Fruit fly (Drosophila melanogaster) whole organism, embryonic: Measurements from ENCODE around the gene tai.

ENCODE experiments used
- B-H1 ChIP-seq: fragments of 200-800 bp; sonication (Bioruptor generic); IDR thresholded peaks from 3 replicates; pipeline ENCODE4 v1.3.6; 2022; ENCODE audit warnings: missing biosample characterization, missing genetic modification characterization
- Bgb ChIP-seq: fragments of 200-800 bp; sonication (Bioruptor generic); IDR thresholded peaks from 2 replicates; pipeline ENCODE4 v1.3.6; 2022; ENCODE audit warnings: missing biosample characterization, missing genetic modification characterization; ENCODE audit not compliant: partially characterized antibody
- CG1024 ChIP-seq: fragments of 200-800 bp; sonication (Bioruptor generic); IDR thresholded peaks from 2 replicates; pipeline ENCODE4 v1.3.6; 2022; ENCODE audit warnings: missing biosample characterization, missing genetic modification characterization
- CG10979 ChIP-seq: fragments of 200-800 bp; sonication (Bioruptor generic); optimal IDR thresholded peaks from 2 replicates; lab custom pipeline; 2018; ENCODE audit warnings: missing biosample characterization, mild to moderate bottlenecking, missing genetic modification characterization, moderate library complexity
- CG11247 ChIP-seq: fragments of 200-800 bp; sonication (Bioruptor generic); IDR thresholded peaks from 2 replicates; pipeline ENCODE4 v1.3.6; 2022; ENCODE audit warnings: missing biosample characterization, missing genetic modification characterization
- CG14965 ChIP-seq: fragments of 200-800 bp; sonication (Bioruptor generic); optimal IDR thresholded peaks from 2 replicates; lab custom pipeline; 2016; ENCODE audit warnings: missing biosample characterization, missing genetic modification characterization, borderline replicate concordance
- CG15073 ChIP-seq: fragments of 200-800 bp; sonication (Bioruptor generic); optimal IDR thresholded peaks from 2 replicates; lab custom pipeline; 2016; ENCODE audit warnings: missing biosample characterization, missing genetic modification characterization
- CG16779 ChIP-seq: fragments of 200-800 bp; sonication (Bioruptor generic); IDR thresholded peaks from 2 replicates; pipeline ENCODE4 v1.3.6; 2022; ENCODE audit warnings: missing biosample characterization, missing genetic modification characterization
- CG18619 ChIP-seq: fragments of 200-800 bp; sonication (Bioruptor generic); optimal IDR thresholded peaks from 3 replicates; lab custom pipeline; 2017; ENCODE audit warnings: missing biosample characterization, mild to moderate bottlenecking, missing genetic modification characterization
- CG3847 ChIP-seq: fragments of 200-800 bp; sonication (Bioruptor generic); IDR thresholded peaks from 2 replicates; pipeline ENCODE4 v1.3.6; 2022; ENCODE audit warnings: missing biosample characterization, missing genetic modification characterization
- CG3995 ChIP-seq: fragments of 200-800 bp; sonication (Bioruptor generic); optimal IDR thresholded peaks from 3 replicates; lab custom pipeline; 2016; ENCODE audit warnings: missing biosample characterization, missing genetic modification characterization
- CG4360 ChIP-seq: fragments of 200-800 bp; sonication (Bioruptor generic); IDR thresholded peaks from 2 replicates; pipeline ENCODE4 v1.3.6; 2022; ENCODE audit warnings: missing biosample characterization, missing genetic modification characterization
- CG4820 ChIP-seq: fragments of 200-800 bp; sonication (Bioruptor generic); optimal IDR thresholded peaks from 3 replicates; lab custom pipeline; 2016; ENCODE audit warnings: missing biosample characterization, missing genetic modification characterization
- CG4854 ChIP-seq: fragments of 200-800 bp; sonication (Bioruptor generic); optimal IDR thresholded peaks from 2 replicates; lab custom pipeline; 2016; ENCODE audit warnings: missing biosample characterization, missing genetic modification characterization, inconsistent platforms
- CG7556 ChIP-seq: fragments of 200-800 bp; sonication (Bioruptor generic); optimal IDR thresholded peaks from 2 replicates; lab custom pipeline; 2017; ENCODE audit warnings: missing biosample characterization, mild to moderate bottlenecking, missing genetic modification characterization
- CG9727 ChIP-seq: fragments of 200-800 bp; sonication (Bioruptor generic); optimal IDR thresholded peaks from 3 replicates; lab custom pipeline; 2017; ENCODE audit warnings: missing biosample characterization, mild to moderate bottlenecking, missing genetic modification characterization
- CG9817 ChIP-seq: fragments of 200-800 bp; sonication (Bioruptor generic); optimal IDR thresholded peaks from 2 replicates; lab custom pipeline; 2018; ENCODE audit warnings: missing biosample characterization, mild to moderate bottlenecking, missing genetic modification characterization, moderate library complexity
- Chrac-16 ChIP-seq: fragments of 200-800 bp; sonication (Bioruptor generic); optimal IDR thresholded peaks from 3 replicates; lab custom pipeline; 2016; ENCODE audit warnings: missing biosample characterization, missing genetic modification characterization
- Dip3 ChIP-seq: fragments of 200-800 bp; sonication (Bioruptor generic); optimal IDR thresholded peaks from 3 replicates; lab custom pipeline; 2016; ENCODE audit warnings: missing biosample characterization, missing genetic modification characterization
- Drgx ChIP-seq: fragments of 200-800 bp; sonication (Bioruptor generic); IDR thresholded peaks from 2 replicates; pipeline ENCODE4 v1.3.6; 2022; ENCODE audit warnings: missing biosample characterization, missing genetic modification characterization
- Fer3 ChIP-seq: fragments of 200-800 bp; sonication (Bioruptor generic); optimal IDR thresholded peaks from 2 replicates; lab custom pipeline; 2018; ENCODE audit warnings: missing biosample characterization, mild to moderate bottlenecking, missing genetic modification characterization, moderate library complexity
- HLH3B ChIP-seq: fragments of 200-800 bp; sonication (Bioruptor generic); IDR thresholded peaks from 2 replicates; pipeline ENCODE4 v1.3.6; 2022; ENCODE audit warnings: missing biosample characterization, missing genetic modification characterization
- Hmr ChIP-seq: fragments of 200-800 bp; sonication (Bioruptor generic); optimal IDR thresholded peaks from 3 replicates; lab custom pipeline; 2017; ENCODE audit warnings: mild to moderate bottlenecking, missing biosample characterization, missing genetic modification reagents, missing genetic modification characterization
- Jarid2 ChIP-seq: fragments of 200-800 bp; sonication (Bioruptor generic); optimal IDR thresholded peaks from 3 replicates; lab custom pipeline; 2017; ENCODE audit warnings: mild to moderate bottlenecking, missing biosample characterization, missing genetic modification reagents, missing genetic modification characterization
- NC2α ChIP-seq: fragments of 200-800 bp; sonication (Bioruptor generic); optimal IDR thresholded peaks from 2 replicates; lab custom pipeline; 2016; ENCODE audit warnings: missing biosample characterization, missing genetic modification characterization
- Oaz ChIP-seq: fragments of 200-800 bp; sonication (Bioruptor generic); IDR thresholded peaks from 2 replicates; pipeline ENCODE4 v1.3.6; 2022; ENCODE audit warnings: missing biosample characterization, missing genetic modification characterization
- Ssrp ChIP-seq: fragments of 200-800 bp; sonication (Bioruptor generic); optimal IDR thresholded peaks from 2 replicates; lab custom pipeline; 2018; ENCODE audit warnings: missing biosample characterization, mild to moderate bottlenecking, missing genetic modification characterization, moderate library complexity
- Taf1 ChIP-seq: fragments of 200-800 bp; sonication (Bioruptor generic); IDR thresholded peaks from 2 replicates; pipeline ENCODE4 v1.3.6; 2022; ENCODE audit warnings: missing biosample characterization, missing genetic modification characterization
- Xbp1 ChIP-seq: fragments of 200-800 bp; sonication (Bioruptor generic); optimal IDR thresholded peaks from 3 replicates; lab custom pipeline; 2016; ENCODE audit warnings: missing biosample characterization, mild to moderate bottlenecking, missing genetic modification characterization
- cato ChIP-seq: fragments of 200-800 bp; sonication (Bioruptor generic); optimal IDR thresholded peaks from 2 replicates; lab custom pipeline; 2016; ENCODE audit warnings: missing biosample characterization, missing genetic modification characterization, borderline replicate concordance
- cg ChIP-seq: fragments of 200-800 bp; sonication (Bioruptor generic); optimal IDR thresholded peaks from 3 replicates; lab custom pipeline; 2019; ENCODE audit warnings: missing biosample characterization, mild to moderate bottlenecking, missing genetic modification characterization, moderate library complexity
- cwo ChIP-seq: fragments of 200-800 bp; sonication (Bioruptor generic); optimal IDR thresholded peaks from 3 replicates; lab custom pipeline; 2017; ENCODE audit warnings: missing biosample characterization, missing genetic modification characterization, mild to moderate bottlenecking, moderate library complexity, missing genetic modification reagents
- disco-r ChIP-seq: fragments of 200-800 bp; sonication (Bioruptor generic); optimal IDR thresholded peaks from 2 replicates; lab custom pipeline; 2016; ENCODE audit warnings: missing biosample characterization, missing genetic modification characterization
- fd96Cb ChIP-seq: fragments of 200-800 bp; sonication (Bioruptor generic); optimal IDR thresholded peaks from 2 replicates; lab custom pipeline; 2018; ENCODE audit warnings: missing biosample characterization, mild to moderate bottlenecking, missing genetic modification characterization, moderate library complexity
- inv ChIP-seq: fragments of 200-800 bp; sonication (Bioruptor generic); IDR thresholded peaks from 2 replicates; pipeline ENCODE4 v1.3.6; 2022; ENCODE audit warnings: missing biosample characterization, missing genetic modification characterization; ENCODE audit not compliant: partially characterized antibody
- nau ChIP-seq: fragments of 200-800 bp; sonication (Bioruptor generic); optimal IDR thresholded peaks from 3 replicates; lab custom pipeline; 2017; ENCODE audit warnings: missing biosample characterization, mild to moderate bottlenecking, missing genetic modification characterization, missing genetic modification reagents
- pan ChIP-seq, 4 experiments: fragments of >200 bp in 3 of 4; fragments of 200-800 bp in 1 of 4; sonication (Bioruptor generic) in 1 of 4; optimal IDR thresholded peaks in 3 of 4; IDR thresholded peaks in 1 of 4; 2 replicates each; pipeline versions ENCODE4 v1.3.6 to Lab custom; 2017 to 2022; ENCODE audit warnings: missing biosample characterization in 2 of 4, missing genetic modification characterization in 2 of 4, mixed read lengths in 1 of 4
- pita ChIP-seq: fragments of 200-800 bp; sonication (Bioruptor generic); optimal IDR thresholded peaks from 2 replicates; lab custom pipeline; 2017; ENCODE audit warnings: missing biosample characterization, mild to moderate bottlenecking, missing genetic modification characterization
- repo ChIP-seq: fragments of 200-800 bp; sonication (Bioruptor generic); optimal IDR thresholded peaks from 2 replicates; lab custom pipeline; 2016; ENCODE audit warnings: missing biosample characterization, missing genetic modification characterization
- row ChIP-seq: fragments of 200-800 bp; sonication (Bioruptor generic); IDR thresholded peaks from 3 replicates; pipeline ENCODE4 v1.3.6; 2022; ENCODE audit warnings: missing biosample characterization, missing genetic modification characterization
- sens ChIP-seq: fragments of 200-800 bp; sonication (Bioruptor generic); peaks from one replicate; lab custom pipeline; 2016; ENCODE audit warnings: missing biosample characterization, missing genetic modification characterization
- sima ChIP-seq: fragments of 200-800 bp; sonication (Bioruptor generic); optimal IDR thresholded peaks from 2 replicates; lab custom pipeline; 2016; ENCODE audit warnings: missing biosample characterization, missing genetic modification characterization
- sisA ChIP-seq: fragments of 200-800 bp; sonication (Bioruptor generic); IDR thresholded peaks from 2 replicates; pipeline ENCODE4 v1.3.6; 2022; ENCODE audit warnings: missing biosample characterization, missing genetic modification characterization
- stwl ChIP-seq: fragments of 200-800 bp; sonication (Bioruptor generic); optimal IDR thresholded peaks from 3 replicates; lab custom pipeline; 2018; ENCODE audit warnings: missing biosample characterization, mild to moderate bottlenecking, missing genetic modification characterization, moderate library complexity
- tap ChIP-seq: fragments of 200-800 bp; optimal IDR thresholded peaks from 3 replicates; lab custom pipeline; 2019; ENCODE audit warnings: missing biosample characterization, mild to moderate bottlenecking, missing genetic modification characterization, moderate library complexity
- vfl ChIP-seq: fragments of 200-800 bp; sonication (Bioruptor generic); optimal IDR thresholded peaks from 2 replicates; lab custom pipeline; 2016; ENCODE audit warnings: missing biosample characterization, missing genetic modification characterization
- wor ChIP-seq: fragments of 200-800 bp; sonication (Bioruptor generic); IDR thresholded peaks from 2 replicates; pipeline ENCODE4 v1.3.6; 2022; ENCODE audit warnings: missing biosample characterization, missing genetic modification characterization
- zen ChIP-seq: fragments of 200-800 bp; sonication (Bioruptor generic); optimal IDR thresholded peaks from 3 replicates; lab custom pipeline; 2018; ENCODE audit warnings: missing biosample characterization, mild to moderate bottlenecking, missing genetic modification characterization, moderate library complexity
- zfh1 ChIP-seq: fragments of 200-800 bp; sonication (Bioruptor generic); IDR thresholded peaks from 3 replicates; pipeline ENCODE4 v1.3.6; 2022; ENCODE audit warnings: missing biosample characterization, missing genetic modification characterization

The tai gene

DNA sequence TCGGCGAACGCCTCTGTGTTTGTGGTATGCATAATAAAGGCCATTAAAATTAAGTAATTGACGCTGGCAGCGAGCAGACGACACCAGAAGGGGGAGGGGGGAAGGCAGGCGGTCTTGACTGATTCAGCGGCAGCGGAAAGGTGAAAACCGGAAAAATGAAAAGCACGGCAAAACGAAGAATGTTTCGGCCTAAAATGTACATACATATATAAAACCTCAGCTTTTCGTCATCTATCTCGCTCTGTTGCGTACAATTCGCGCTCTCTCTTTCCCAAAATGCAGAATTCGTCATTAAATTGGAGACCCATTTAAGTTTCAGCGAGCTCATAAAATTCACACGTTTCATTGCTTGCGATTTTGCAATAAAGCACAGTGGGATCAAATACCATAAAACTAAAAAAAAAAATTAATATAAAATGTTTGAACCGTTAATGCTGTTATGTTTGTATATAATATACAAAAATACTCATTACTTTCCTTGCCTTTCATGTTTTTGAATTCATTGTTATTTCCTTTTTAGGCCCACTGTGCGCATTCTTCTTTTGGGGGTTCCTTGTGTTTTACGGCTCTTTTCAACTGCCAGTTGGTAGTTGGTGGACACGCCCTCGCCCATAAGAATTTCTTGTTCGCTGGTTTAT, 1.6 kb downstream of the tai start (continued):
- TF ChIP-seq inv (no peak), HLH3B (GFP tag; lab: Robert Waterston, UW) (peak; percentile 73; the same call in 1 of the 2 replicates), CG3847 (GFP tag; lab: Robert Waterston, UW) (no peak), CG4854 (GFP tag; lab: Kevin White, UChicago) (peak; percentile 38), CG15073 (GFP tag; lab: Kevin White, UChicago) (no peak), cg (GFP tag; lab: Kevin White, UChicago) (no peak), Taf1 (peak; percentile 46; the same call in 1 of the 2 replicates), zfh1 (peak; percentile 83), pan (optimal IDR thresholded peaks at IDR 0.05; lab: Kevin White, UChicago) (no peak), pan (GFP tag; optimal IDR thresholded peaks at IDR 0.05 in 1 of 2, IDR thresholded peaks at IDR 0.05 in 1 of 2) (peak in 1 of 2 experiments; percentile 85), row (GFP tag; lab: Robert Waterston, UW) (peak; percentile 75), tap (peak; percentile 30), CG4360 (peak; percentile 13; the same call in 1 of the 2 replicates), Dip3 (peak; percentile 30), Fer3 (tag; lab: Kevin White, UChicago) (peak; percentile 67), Oaz (peak; percentile 57; the same call in 1 of the 2 replicates), sens (GFP tag; lab: Kevin White, UChicago) (peak; percentile 84), Drgx (GFP tag; lab: Robert Waterston, UW) (peak; percentile 75), cwo (GFP tag; lab: Kevin White, UChicago) (peak; percentile 60), repo (GFP tag; lab: Kevin White, UChicago) (peak; percentile 9), cato (peak; percentile 45), CG11247 (GFP tag; lab: Robert Waterston, UW) (0 out of 2 replicates have a peak, but pooled peaks have one; percentile 46), CG9727 (peak; percentile 71), sisA (peak; percentile 63), disco-r (no peak), sima (GFP tag; lab: Kevin White, UChicago) (no peak), CG3995 (no peak), CG14965 (GFP tag; lab: Kevin White, UChicago) (no peak), stwl (tag; lab: Kevin White, UChicago) (peak; percentile 10), fd96Cb (tag; lab: Kevin White, UChicago) (peak; percentile 71), zen (tag; lab: Kevin White, UChicago) (peak; percentile 64), Chrac-16 (GFP tag; lab: Kevin White, UChicago) (peak; percentile 56), Xbp1 (GFP tag; lab: Kevin White, UChicago) (peak; percentile 51), Jarid2 (GFP tag; lab: Kevin White, UChicago) (peak; percentile 44), pita (GFP tag; lab: Kevin White, UChicago) (no peak), Bgb (GFP tag; lab: Robert Waterston, UW) (no peak), NC2α (GFP tag; lab: Kevin White, UChicago) (no peak), CG16779 (GFP tag; lab: Robert Waterston, UW) (peak; percentile 55; the same call in 1 of the 2 replicates), CG18619 (peak; percentile 37), Hmr (GFP tag; lab: Kevin White, UChicago) (peak; percentile 66), wor (GFP tag; lab: Robert Waterston, UW) (peak; percentile 60), CG10979 (peak; percentile 80), CG4820 (GFP tag; lab: Kevin White, UChicago) (peak; percentile 62), B-H1 (peak; percentile 54; the same call in 1 of the 3 replicates), CG7556 (peak; percentile 68), CG9817 (tag; lab: Kevin White, UChicago) (peak; percentile 57), vfl (peak; percentile 16), CG1024 (GFP tag; lab: Robert Waterston, UW) (peak; percentile 70; the same call in 1 of the 2 replicates), Ssrp (tag; lab: Kevin White, UChicago) (peak; percentile 60), nau (peak; percentile 40)
